Comparison of ENCODE assay signal across 1 worm cellular context in genomic region chrX:3243614-3244013, ce11.
TF ChIP-seq lines count a peak whose summit lies in the region.

irg-7 (minus strand) TSS chrX:3243636.

TF ChIP-seq in whole organism, L2 larva, 48 proteins besides CTCF, POLR2A, EP300 and RAD21 (continued from another document):
- TF ChIP-seq mbf-1 (tag; optimal IDR thresholded peaks at IDR 0.05; lab: Kevin White, UChicago) (no peak), dmd-4 (tag; optimal IDR thresholded peaks at IDR 0.05; lab: Kevin White, UChicago) (no peak), zag-1 (tag; optimal IDR thresholded peaks at IDR 0.05; lab: Kevin White, UChicago) (no peak), alr-1 (tag; optimal IDR thresholded peaks at IDR 0.05; lab: Kevin White, UChicago) (no peak)
